Fruit fly (Drosophila melanogaster) whole organism, embryonic: ENCODE data around the gene CG2816.

Source experiments
- Antp ChIP-seq: fragments of 200-800 bp; sonication (Bioruptor generic); optimal IDR thresholded peaks from 3 replicates; lab custom pipeline; 2016; ENCODE audit warnings: missing biosample characterization, missing genetic modification characterization
- Bdp1 ChIP-seq: fragments of 200-800 bp; sonication (Bioruptor generic); optimal IDR thresholded peaks from 3 replicates; lab custom pipeline; 2016; ENCODE audit warnings: missing biosample characterization, missing genetic modification characterization
- C15 ChIP-seq: fragments of 200-800 bp; sonication (Bioruptor generic); IDR thresholded peaks from 3 replicates; pipeline ENCODE4 v1.3.6; 2022; ENCODE audit warnings: missing biosample characterization, missing genetic modification characterization
- CG11560 ChIP-seq: fragments of 200-800 bp; sonication (Bioruptor generic); IDR thresholded peaks from 3 replicates; pipeline ENCODE4 v1.3.6; 2022; ENCODE audit warnings: missing biosample characterization, missing genetic modification characterization
- CG11723 ChIP-seq: fragments of 200-800 bp; sonication (Bioruptor generic); optimal IDR thresholded peaks from 2 replicates; lab custom pipeline; 2017; ENCODE audit warnings: missing biosample characterization, mild to moderate bottlenecking, missing genetic modification characterization
- CG14710 ChIP-seq: fragments of 200-800 bp; sonication (Bioruptor generic); optimal IDR thresholded peaks from 3 replicates; lab custom pipeline; 2019; ENCODE audit warnings: missing biosample characterization, mild to moderate bottlenecking, missing genetic modification characterization, moderate library complexity
- CG15073 ChIP-seq: fragments of 200-800 bp; sonication (Bioruptor generic); optimal IDR thresholded peaks from 2 replicates; lab custom pipeline; 2016; ENCODE audit warnings: missing biosample characterization, missing genetic modification characterization
- CG15601 ChIP-seq: fragments of 200-800 bp; sonication (Bioruptor generic); optimal IDR thresholded peaks from 3 replicates; lab custom pipeline; 2019; ENCODE audit warnings: missing biosample characterization, mild to moderate bottlenecking, missing genetic modification characterization, moderate library complexity
- CG18476 ChIP-seq: fragments of 200-800 bp; sonication (Bioruptor generic); optimal IDR thresholded peaks from 2 replicates; lab custom pipeline; 2016; ENCODE audit warnings: missing biosample characterization, mild to moderate bottlenecking, missing genetic modification characterization
- CG2202 ChIP-seq: fragments of 200-800 bp; sonication (Bioruptor generic); optimal IDR thresholded peaks from 2 replicates; lab custom pipeline; 2018; ENCODE audit warnings: missing biosample characterization, mild to moderate bottlenecking, missing genetic modification characterization
- CG30020 ChIP-seq: fragments of 200-800 bp; optimal IDR thresholded peaks from 2 replicates; lab custom pipeline; 2019; ENCODE audit warnings: missing biosample characterization, mild to moderate bottlenecking, missing genetic modification characterization, moderate library complexity
- CG3065 ChIP-seq: fragments of 200-800 bp; sonication (Bioruptor generic); optimal IDR thresholded peaks from 2 replicates; lab custom pipeline; 2016; ENCODE audit warnings: missing biosample characterization, missing genetic modification characterization
- CG3163 ChIP-seq: fragments of 200-800 bp; sonication (Bioruptor generic); optimal IDR thresholded peaks from 3 replicates; lab custom pipeline; 2016; ENCODE audit warnings: missing biosample characterization, missing genetic modification characterization
- CG4707 ChIP-seq: fragments of 200-800 bp; sonication (Bioruptor generic); optimal IDR thresholded peaks from 2 replicates; lab custom pipeline; 2018; ENCODE audit warnings: missing biosample characterization, mild to moderate bottlenecking, missing genetic modification characterization, moderate library complexity
- CG6854 ChIP-seq: fragments of 200-800 bp; sonication (Bioruptor generic); optimal IDR thresholded peaks from 3 replicates; lab custom pipeline; 2017; ENCODE audit warnings: missing biosample characterization, mild to moderate bottlenecking, missing genetic modification characterization
- CG9932 ChIP-seq: fragments of 200-800 bp; sonication (Bioruptor generic); IDR thresholded peaks from 2 replicates; pipeline ENCODE4 v1.3.6; 2022; ENCODE audit warnings: missing biosample characterization, missing genetic modification characterization
- E2f1 ChIP-seq: fragments of 200-800 bp; sonication (Bioruptor generic); IDR thresholded peaks from 2 replicates; pipeline ENCODE4 v1.3.6; 2022; ENCODE audit warnings: missing biosample characterization, missing genetic modification characterization
- Eip74EF ChIP-seq, 2 experiments: fragments of 200-800 bp in 1 of 2; fragments of >200 bp in 1 of 2; sonication (Bioruptor generic) in 1 of 2; optimal IDR thresholded peaks; 2 replicates each; lab custom pipeline; 2017 to 2019; ENCODE audit warnings: missing biosample characterization in 2 of 2, missing genetic modification characterization in 2 of 2, mild to moderate bottlenecking in 1 of 2, moderate library complexity in 1 of 2
- Elba2 ChIP-seq: fragments of 200-800 bp; sonication (Bioruptor generic); optimal IDR thresholded peaks from 3 replicates; lab custom pipeline; 2016; ENCODE audit warnings: missing biosample characterization, missing genetic modification characterization
- Ets97D ChIP-seq: fragments of 200-800 bp; sonication (Bioruptor generic); optimal IDR thresholded peaks from 3 replicates; lab custom pipeline; 2016; ENCODE audit warnings: missing biosample characterization, missing genetic modification characterization
- Fer2 ChIP-seq: fragments of 200-800 bp; sonication (Bioruptor generic); optimal IDR thresholded peaks from 2 replicates; lab custom pipeline; 2018; ENCODE audit warnings: missing biosample characterization, mild to moderate bottlenecking, missing genetic modification characterization, moderate library complexity
- Gsc ChIP-seq: fragments of 200-800 bp; sonication (Bioruptor generic); IDR thresholded peaks from 2 replicates; pipeline ENCODE4 v1.3.6; 2022; ENCODE audit warnings: missing biosample characterization, missing genetic modification characterization
- Hr3 ChIP-seq: fragments of 200-800 bp; sonication (Bioruptor generic); optimal IDR thresholded peaks from 3 replicates; lab custom pipeline; 2016; ENCODE audit warnings: missing biosample characterization, missing genetic modification characterization
- Hsf ChIP-seq: fragments of 200-800 bp; sonication (Bioruptor generic); optimal IDR thresholded peaks from 3 replicates; lab custom pipeline; 2016; ENCODE audit warnings: missing biosample characterization, missing genetic modification characterization
- Kr ChIP-seq: fragments of 200-800 bp; sonication (Bioruptor generic); optimal IDR thresholded peaks from 2 replicates; lab custom pipeline; 2017; ENCODE audit warnings: missing biosample characterization, mild to moderate bottlenecking, missing genetic modification characterization
- Lhr ChIP-seq: fragments of 200-800 bp; sonication (Bioruptor generic); optimal IDR thresholded peaks from 3 replicates; lab custom pipeline; 2017; ENCODE audit warnings: mild to moderate bottlenecking, missing biosample characterization, missing genetic modification reagents, missing genetic modification characterization
- MBD-R2 ChIP-seq: fragments of 200-800 bp; sonication (Bioruptor generic); IDR thresholded peaks from 2 replicates; pipeline ENCODE4 v1.3.6; 2022; ENCODE audit warnings: missing biosample characterization, missing genetic modification characterization
- MESR4 ChIP-seq: fragments of 200-800 bp; sonication (Bioruptor generic); optimal IDR thresholded peaks from 2 replicates; lab custom pipeline; 2018; ENCODE audit warnings: missing biosample characterization, mild to moderate bottlenecking, missing genetic modification characterization, moderate library complexity
- Nf-YC ChIP-seq: fragments of 200-800 bp; optimal IDR thresholded peaks from 3 replicates; lab custom pipeline; 2019; ENCODE audit warnings: missing biosample characterization, mild to moderate bottlenecking, missing genetic modification characterization, moderate library complexity
- Oaz ChIP-seq: fragments of 200-800 bp; sonication (Bioruptor generic); IDR thresholded peaks from 2 replicates; pipeline ENCODE4 v1.3.6; 2022; ENCODE audit warnings: missing biosample characterization, missing genetic modification characterization
- Sox100B ChIP-seq: fragments of 200-800 bp; sonication (Bioruptor generic); optimal IDR thresholded peaks from 3 replicates; lab custom pipeline; 2018; ENCODE audit warnings: missing biosample characterization, mild to moderate bottlenecking, missing genetic modification characterization
- Sox102F ChIP-seq: fragments of 200-800 bp; sonication (Bioruptor generic); optimal IDR thresholded peaks from 2 replicates; lab custom pipeline; 2018; ENCODE audit warnings: missing biosample characterization, mild to moderate bottlenecking, missing genetic modification characterization, moderate library complexity
- amos ChIP-seq: fragments of 200-800 bp; sonication (Bioruptor generic); IDR thresholded peaks from 2 replicates; pipeline ENCODE4 v1.3.6; 2022; ENCODE audit warnings: missing biosample characterization, missing genetic modification characterization; ENCODE audit not compliant: partially characterized antibody
- bbx ChIP-seq: fragments of 200-800 bp; sonication (Bioruptor generic); IDR thresholded peaks from 2 replicates; pipeline ENCODE4 v1.3.6; 2022; ENCODE audit warnings: missing biosample characterization, missing genetic modification characterization; ENCODE audit not compliant: partially characterized antibody
- chif ChIP-seq, 2 experiments: fragments of 200-800 bp; sonication (Bioruptor generic); optimal IDR thresholded peaks; 3 replicates each; lab custom pipeline; 2016; ENCODE audit warnings: missing biosample characterization in 2 of 2, missing genetic modification characterization in 2 of 2
- crp ChIP-seq, 2 experiments: fragments of 200-800 bp; sonication (Bioruptor generic); optimal IDR thresholded peaks; 2 replicates in 1 of 2; 3 replicates in 1 of 2; lab custom pipeline; 2017; ENCODE audit warnings: missing biosample characterization in 2 of 2, missing genetic modification characterization in 2 of 2, mild to moderate bottlenecking in 1 of 2, moderate library complexity in 1 of 2
- dm ChIP-seq: fragments of 200-800 bp; sonication (Bioruptor generic); optimal IDR thresholded peaks from 3 replicates; lab custom pipeline; 2016; ENCODE audit warnings: missing biosample characterization, missing genetic modification characterization
- grn ChIP-seq: fragments of 200-800 bp; sonication (Bioruptor generic); optimal IDR thresholded peaks from 3 replicates; lab custom pipeline; 2017; ENCODE audit warnings: missing biosample characterization, missing genetic modification characterization
- hb ChIP-seq: fragments of 200-800 bp; sonication (Bioruptor generic); IDR thresholded peaks from 3 replicates; pipeline ENCODE4 v1.3.6; 2022; ENCODE audit warnings: missing biosample characterization, missing genetic modification characterization; ENCODE audit not compliant: partially characterized antibody
- inv ChIP-seq: fragments of 200-800 bp; sonication (Bioruptor generic); IDR thresholded peaks from 2 replicates; pipeline ENCODE4 v1.3.6; 2022; ENCODE audit warnings: missing biosample characterization, missing genetic modification characterization; ENCODE audit not compliant: partially characterized antibody
- nmo ChIP-seq: fragments of 200-800 bp; sonication (Bioruptor generic); optimal IDR thresholded peaks from 2 replicates; lab custom pipeline; 2018; ENCODE audit warnings: missing biosample characterization, mild to moderate bottlenecking, missing genetic modification characterization, moderate library complexity
- pnt ChIP-seq: fragments of 200-800 bp; sonication (Bioruptor generic); optimal IDR thresholded peaks from 3 replicates; lab custom pipeline; 2016; ENCODE audit warnings: missing biosample characterization, missing genetic modification characterization
- prd ChIP-seq, 3 experiments: fragments of >200 bp in 2 of 3; fragments of 200-800 bp in 1 of 3; sonication (Bioruptor generic) in 1 of 3; optimal IDR thresholded peaks in 2 of 3; IDR thresholded peaks in 1 of 3; 2 replicates in 2 of 3; 3 replicates in 1 of 3; pipeline versions ENCODE4 v1.3.6 to Lab custom; 2017 to 2022; ENCODE audit warnings: missing biosample characterization in 1 of 3, missing genetic modification characterization in 1 of 3
- pum ChIP-seq: fragments of 200-800 bp; sonication (Bioruptor generic); optimal IDR thresholded peaks from 2 replicates; lab custom pipeline; 2016; ENCODE audit warnings: missing biosample characterization, missing genetic modification characterization
- pzg ChIP-seq: fragments of 200-800 bp; sonication (Bioruptor generic); optimal IDR thresholded peaks from 3 replicates; lab custom pipeline; 2018; ENCODE audit warnings: missing biosample characterization, mild to moderate bottlenecking, missing genetic modification characterization, moderate library complexity
- schlank ChIP-seq: fragments of 200-800 bp; sonication (Bioruptor generic); optimal IDR thresholded peaks from 2 replicates; lab custom pipeline; 2018; ENCODE audit warnings: missing biosample characterization, mild to moderate bottlenecking, missing genetic modification characterization
- sd ChIP-seq: fragments of 200-800 bp; sonication (Bioruptor generic); optimal IDR thresholded peaks from 3 replicates; lab custom pipeline; 2018; ENCODE audit warnings: missing biosample characterization, mild to moderate bottlenecking, missing genetic modification characterization, moderate library complexity
- wor ChIP-seq: fragments of 200-800 bp; sonication (Bioruptor generic); IDR thresholded peaks from 2 replicates; pipeline ENCODE4 v1.3.6; 2022; ENCODE audit warnings: missing biosample characterization, missing genetic modification characterization
- z ChIP-seq: fragments of 200-800 bp; sonication (Bioruptor generic); IDR thresholded peaks from 3 replicates; pipeline ENCODE4 v1.3.6; 2022; ENCODE audit warnings: missing biosample characterization, missing genetic modification characterization

Gene CG2816

dm6 chr2L:3711665-3712064, 8.2 kb downstream of the CG2816 start, which contains the start of gene cutlet (continued):
- TF ChIP-seq MESR4 (GFP tag; lab: Kevin White, UChicago) (no peak), amos (peak; percentile 22; the same call in 1 of the 2 replicates), CG3065 (no peak), Sox100B (GFP tag; lab: Kevin White, UChicago) (peak; percentile 44), Bdp1 (GFP tag; lab: Kevin White, UChicago) (no peak), CG15601 (tag; lab: Kevin White, UChicago) (peak; percentile 24), pzg (GFP tag; lab: Kevin White, UChicago) (peak; percentile 63), CG15073 (GFP tag; lab: Kevin White, UChicago) (no peak), E2f1 (GFP tag; lab: Robert Waterston, UW) (peak; percentile 86), CG4707 (GFP tag; lab: Kevin White, UChicago) (no peak), CG9932 (GFP tag; lab: Robert Waterston, UW) (no peak), z (GFP tag; lab: Robert Waterston, UW) (no peak), Hr3 (no peak), Elba2 (GFP tag; lab: Kevin White, UChicago) (no peak), Nf-YC (tag; lab: Kevin White, UChicago) (peak; percentile 16), CG2202 (tag; lab: Kevin White, UChicago) (no peak), grn (GFP tag; lab: Kevin White, UChicago) (no peak), C15 (no peak), CG14710 (tag; lab: Kevin White, UChicago) (peak; percentile 31)

- no peak for TF ChIP-seq CG18476 (GFP tag; lab: Kevin White, UChicago)
- no peak for TF ChIP-seq CG3163 (GFP tag; lab: Kevin White, UChicago)
- TF ChIP-seq prd (optimal IDR thresholded peaks at IDR 0.05; lab: Kevin White, UChicago) = no peak
- TF ChIP-seq prd (GFP tag; IDR thresholded peaks at IDR 0.05; lab: Robert Waterston, UW) = no peak; the same call in 2 of the 3 replicates
- peak; percentile 50 for TF ChIP-seq Ets97D (GFP tag; lab: Kevin White, UChicago)
- TF ChIP-seq CG6854 (GFP tag; lab: Kevin White, UChicago) = no peak
- peak; percentile 45; the same call in 1 of the 2 replicates for TF ChIP-seq MBD-R2 (GFP tag; lab: Robert Waterston, UW)
- TF ChIP-seq hb = no peak
- peak; percentile 57 for TF ChIP-seq dm
- peak; percentile 36 for TF ChIP-seq CG30020 (tag; lab: Kevin White, UChicago)
- no peak for TF ChIP-seq Oaz (GFP tag; lab: Robert Waterston, UW)
- peak; percentile 62 for TF ChIP-seq inv (GFP tag; lab: Robert Waterston, UW)
- no peak for TF ChIP-seq Eip74EF (GFP tag; optimal IDR thresholded peaks at IDR 0.05; lab: Kevin White, UChicago)
- TF ChIP-seq Sox102F (GFP tag; lab: Kevin White, UChicago) = no peak
- TF ChIP-seq pnt (GFP tag; lab: Kevin White, UChicago) = no peak
- no peak for TF ChIP-seq Antp (GFP tag; lab: Kevin White, UChicago)
- TF ChIP-seq Gsc (GFP tag; lab: Robert Waterston, UW) = no peak
- TF ChIP-seq wor (GFP tag; lab: Robert Waterston, UW) = no peak
- peak; percentile 42 for TF ChIP-seq Hsf (GFP tag; lab: Kevin White, UChicago)
- no peak for TF ChIP-seq chif (GFP tag; optimal IDR thresholded peaks at IDR 0.05; lab: Kevin White, UChicago)
- no peak for TF ChIP-seq Fer2 (tag; lab: Kevin White, UChicago)
- TF ChIP-seq CG11723 (GFP tag; lab: Kevin White, UChicago) = peak; percentile 1
- TF ChIP-seq CG11560 (tag; lab: Robert Waterston, UW) = no peak
- peak; percentile 65 for TF ChIP-seq amos
- peak; percentile 38; the same call in 1 of the 2 replicates for TF ChIP-seq bbx (GFP tag; lab: Robert Waterston, UW)
- peak; percentile 71 to 96 for TF ChIP-seq crp (GFP tag; optimal IDR thresholded peaks at IDR 0.05; lab: Kevin White, UChicago)
- TF ChIP-seq schlank (tag; lab: Kevin White, UChicago) = no peak
- TF ChIP-seq Lhr (GFP tag; lab: Kevin White, UChicago) = no peak
- no peak for TF ChIP-seq Kr (GFP tag; lab: Kevin White, UChicago)
- TF ChIP-seq nmo (GFP tag; lab: Kevin White, UChicago) = peak; percentile 32
- TF ChIP-seq sd (tag; lab: Kevin White, UChicago) = peak; percentile 51
- TF ChIP-seq pum (GFP tag; lab: Kevin White, UChicago) = no peak
These were observed 9.5 kb downstream of the CG2816 start, which contains the start of the genes CG31955 and CG2818 for dm6 chr2L:3712949-3713416. Gene CG31955 (minus strand): TSS chr2L:3713105. Gene CG2818 (plus strand): TSS chr2L:3713360.
